Worm (Caenorhabditis elegans): ENCODE data around the gene sri-20.

sri-20 gene

ce11 chrV:10368256-10368655 is at the start of gene sri-20:
Gene sri-20, plus strand, starts transcription at chrV:10368556.
- TF ChIP-seq tbx-8 (GFP tag; optimal IDR thresholded peaks at IDR 0.05), result no peak

- no peak for TF ChIP-seq ceh-83 (GFP tag; optimal IDR thresholded peaks at IDR 0.05)
- TF ChIP-seq sptf-1 (tag; optimal IDR thresholded peaks at IDR 0.05), result no peak
- no peak for TF ChIP-seq nhr-76 (tag; optimal IDR thresholded peaks at IDR 0.05)
- TF ChIP-seq ham-2 (GFP tag; optimal IDR thresholded peaks at IDR 0.05), result no peak
- TF ChIP-seq elt-1 (tag; optimal IDR thresholded peaks at IDR 0.05; ENCODE audit: borderline replicate concordance, insufficient read depth), result no peak
- no peak for TF ChIP-seq nhr-28 (tag; optimal IDR thresholded peaks at IDR 0.05)
- no peak for TF ChIP-seq sem-2 (GFP tag; optimal IDR thresholded peaks at IDR 0.05)
These were observed 48.9 kb upstream of the sri-20 start, which contains the start of gene B0024.11 for ce11 chrV:10319434-10319833. Gene B0024.11, minus strand, starts transcription at chrV:10319534.

- TF ChIP-seq ceh-39 (tag; optimal IDR thresholded peaks at IDR 0.05) (no peak), snpc-4 (tag; optimal IDR thresholded peaks at IDR 0.05) (no peak), mab-5 (tag; optimal IDR thresholded peaks at IDR 0.05) (no peak), mep-1 (tag; optimal IDR thresholded peaks at IDR 0.05) (no peak), hlh-1 (tag; optimal IDR thresholded peaks at IDR 0.05) (no peak), tbx-8 (GFP tag; optimal IDR thresholded peaks at IDR 0.05) (no peak), ham-2 (GFP tag; optimal IDR thresholded peaks at IDR 0.05) (no peak), ces-1 (GFP tag; optimal IDR thresholded peaks at IDR 0.05) (no peak), ceh-43 (GFP tag; optimal IDR thresholded peaks at IDR 0.05) (no peak), nhr-237 (tag; optimal IDR thresholded peaks at IDR 0.05) (no peak), elt-3 (tag; optimal IDR thresholded peaks at IDR 0.05) (no peak), nhr-12 (tag; optimal IDR thresholded peaks at IDR 0.05) (no peak), cnd-1 (tag; optimal IDR thresholded peaks at IDR 0.05) (no peak), unc-62 (GFP tag; optimal IDR thresholded peaks at IDR 0.05) (no peak), flh-1 (GFP tag; optimal IDR thresholded peaks at IDR 0.05) (no peak), sptf-1 (tag; optimal IDR thresholded peaks at IDR 0.05) (no peak), drap-1 (GFP tag; optimal IDR thresholded peaks at IDR 0.05) (no peak), unc-120 (tag; optimal IDR thresholded peaks at IDR 0.05; ENCODE audit: poor library complexity, severe bottlenecking) (no peak), lsy-2 (tag; optimal IDR thresholded peaks at IDR 0.05) (no peak)
These were observed 48.1 kb upstream of the sri-20 start, which contains the start of the genes gna-1 and B0024.13 for ce11 chrV:10320101-10320761. Gene gna-1, minus strand, starts transcription at chrV:10320151. Gene B0024.13, plus strand, starts transcription at chrV:10320711.

DNA sequence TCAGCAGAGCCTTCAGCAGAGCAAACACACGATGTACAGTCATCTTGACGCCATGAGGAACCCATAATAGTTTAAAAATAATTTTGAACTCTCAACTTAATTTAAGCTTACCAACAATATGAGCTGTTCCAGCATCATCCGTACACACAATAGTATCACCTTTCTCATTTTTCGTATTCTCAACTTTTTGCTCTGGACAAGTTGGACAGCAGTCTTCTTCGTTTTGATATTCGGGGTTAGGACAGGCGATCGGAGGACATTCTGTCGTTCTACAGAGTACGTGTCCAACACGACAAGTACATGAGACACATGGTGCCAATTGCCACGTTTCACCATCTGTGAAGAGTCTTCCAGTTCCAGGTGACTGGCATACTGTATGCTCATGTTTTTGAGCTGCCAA is 44.8 kb upstream of the sri-20 start:
- TF ChIP-seq snpc-4 (tag; optimal IDR thresholded peaks at IDR 0.05), result no peak
- no peak for TF ChIP-seq zip-8 (tag; optimal IDR thresholded peaks at IDR 0.05)
- no peak for TF ChIP-seq blmp-1 (tag; optimal IDR thresholded peaks at IDR 0.05)
- TF ChIP-seq ceh-39 (tag; optimal IDR thresholded peaks at IDR 0.05), result no peak
- no peak for TF ChIP-seq ceh-83 (GFP tag; optimal IDR thresholded peaks at IDR 0.05)
- no peak for TF ChIP-seq lin-13 (tag; optimal IDR thresholded peaks at IDR 0.05)
- no peak for TF ChIP-seq unc-39 (tag; optimal IDR thresholded peaks at IDR 0.05)
- no peak for TF ChIP-seq nhr-76 (tag; optimal IDR thresholded peaks at IDR 0.05)
- no peak for TF ChIP-seq lsy-2 (tag; optimal IDR thresholded peaks at IDR 0.05)
- no peak for TF ChIP-seq nhr-28 (tag; optimal IDR thresholded peaks at IDR 0.05)
- no peak for TF ChIP-seq elt-3 (tag; optimal IDR thresholded peaks at IDR 0.05)
- TF ChIP-seq lin-32 (GFP tag; optimal IDR thresholded peaks at IDR 0.05), result no peak
- TF ChIP-seq mls-2 (tag; optimal IDR thresholded peaks at IDR 0.05), result no peak
- no peak for TF ChIP-seq drap-1 (GFP tag; optimal IDR thresholded peaks at IDR 0.05)
- no peak for TF ChIP-seq nhr-237 (tag; optimal IDR thresholded peaks at IDR 0.05)

DNA sequence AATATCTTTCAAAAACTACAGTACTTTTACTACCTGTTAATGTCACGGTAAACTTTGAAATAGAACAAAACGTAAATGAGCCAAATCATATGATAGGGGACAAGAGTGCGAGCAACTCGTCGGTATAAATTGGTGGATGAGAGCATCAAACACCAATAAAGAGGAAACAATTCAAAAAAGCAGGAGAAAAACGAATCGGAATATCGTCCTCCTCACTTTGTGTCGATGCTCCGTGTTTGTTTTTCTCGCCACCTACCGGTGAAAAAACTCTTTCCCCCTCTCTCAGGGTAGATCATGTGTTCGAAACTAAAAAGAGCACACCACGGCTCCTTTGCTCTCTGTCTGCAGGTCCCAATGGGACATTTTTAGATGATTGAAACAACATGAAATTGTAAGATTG is 40.3 kb upstream of the sri-20 start:
- no peak for TF ChIP-seq lin-32 (GFP tag; optimal IDR thresholded peaks at IDR 0.05)
- TF ChIP-seq elt-3 (tag; optimal IDR thresholded peaks at IDR 0.05), result no peak
- TF ChIP-seq ztf-11 (tag; optimal IDR thresholded peaks at IDR 0.05), result no peak
- TF ChIP-seq nhr-2 (tag; optimal IDR thresholded peaks at IDR 0.05), result no peak
- no peak for TF ChIP-seq ceh-43 (GFP tag; optimal IDR thresholded peaks at IDR 0.05)
- TF ChIP-seq flh-1 (GFP tag; optimal IDR thresholded peaks at IDR 0.05), result no peak
- no peak for TF ChIP-seq tbx-8 (GFP tag; optimal IDR thresholded peaks at IDR 0.05)
- TF ChIP-seq ham-2 (GFP tag; optimal IDR thresholded peaks at IDR 0.05), result no peak
- no peak for TF ChIP-seq nhr-76 (tag; optimal IDR thresholded peaks at IDR 0.05)
- no peak for TF ChIP-seq mls-2 (tag; optimal IDR thresholded peaks at IDR 0.05)
- no peak for TF ChIP-seq ceh-83 (GFP tag; optimal IDR thresholded peaks at IDR 0.05)
